Worm (Caenorhabditis elegans): ENCODE data around the gene nstp-9.

The nstp-9 gene

DNA sequence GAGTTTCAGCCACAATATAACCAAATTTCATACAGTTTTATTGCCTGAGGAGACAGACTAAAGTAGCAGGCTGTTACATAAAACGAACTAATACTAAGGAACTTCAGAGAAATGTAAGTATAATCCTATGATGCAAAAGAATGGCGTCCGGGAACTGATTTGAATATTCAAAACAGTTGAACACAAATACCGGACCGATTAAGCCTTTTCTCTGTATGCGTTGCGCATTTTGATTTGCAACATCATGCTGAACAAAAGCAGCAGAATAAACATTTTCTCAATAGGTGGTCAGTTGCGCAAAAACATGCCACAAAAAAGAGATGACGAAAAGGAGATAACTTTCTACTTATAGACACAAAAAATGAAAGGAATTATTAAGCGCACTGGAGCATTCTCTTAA, 4.5 kb upstream of the nstp-9 start:
- TF ChIP-seq ceh-39 (tag; optimal IDR thresholded peaks at IDR 0.05): no peak
- TF ChIP-seq nhr-2 (tag; optimal IDR thresholded peaks at IDR 0.05): no peak
- no peak for TF ChIP-seq sem-2 (GFP tag; optimal IDR thresholded peaks at IDR 0.05)
- no peak for TF ChIP-seq lsy-2 (tag; optimal IDR thresholded peaks at IDR 0.05)
- TF ChIP-seq nhr-28 (tag; optimal IDR thresholded peaks at IDR 0.05): no peak
- no peak for TF ChIP-seq unc-39 (tag; optimal IDR thresholded peaks at IDR 0.05)
- no peak for TF ChIP-seq tbx-8 (GFP tag; optimal IDR thresholded peaks at IDR 0.05)
- no peak for TF ChIP-seq drap-1 (GFP tag; optimal IDR thresholded peaks at IDR 0.05)
- no peak for TF ChIP-seq nhr-237 (tag; optimal IDR thresholded peaks at IDR 0.05)
- no peak for TF ChIP-seq lin-32 (GFP tag; optimal IDR thresholded peaks at IDR 0.05)
- TF ChIP-seq snpc-4 (tag; optimal IDR thresholded peaks at IDR 0.05): no peak
- TF ChIP-seq M03D4.4 (tag; optimal IDR thresholded peaks at IDR 0.05): no peak
- TF ChIP-seq mep-1 (tag; optimal IDR thresholded peaks at IDR 0.05): no peak

DNA sequence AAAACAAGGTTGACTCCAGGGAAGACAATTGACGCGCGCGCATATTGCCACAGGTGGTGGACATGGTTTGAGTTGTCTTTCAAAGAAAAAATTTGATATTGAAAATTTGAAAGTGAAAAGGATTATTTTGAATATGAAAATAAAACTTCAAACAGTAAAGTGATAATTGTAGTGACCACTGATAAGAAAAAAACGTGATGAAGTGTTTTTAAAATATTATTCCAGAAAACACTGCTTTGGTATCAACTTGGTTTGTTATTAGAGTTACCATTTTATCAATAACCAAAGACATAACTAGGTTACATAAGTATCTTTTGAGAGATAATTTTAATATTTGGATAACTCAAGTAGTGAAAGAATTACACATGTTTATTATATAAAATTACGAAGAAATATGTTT, 3.3 kb downstream of the nstp-9 start:
- TF ChIP-seq tbx-8 (GFP tag; optimal IDR thresholded peaks at IDR 0.05): no peak
- TF ChIP-seq nhr-2 (tag; optimal IDR thresholded peaks at IDR 0.05): no peak
- no peak for TF ChIP-seq pha-4 (tag; optimal IDR thresholded peaks at IDR 0.05)
- TF ChIP-seq lin-32 (GFP tag; optimal IDR thresholded peaks at IDR 0.05): no peak
- TF ChIP-seq ham-2 (GFP tag; optimal IDR thresholded peaks at IDR 0.05): no peak
- TF ChIP-seq bed-3 (GFP tag; optimal IDR thresholded peaks at IDR 0.05): no peak
- no peak for TF ChIP-seq lin-13 (tag; optimal IDR thresholded peaks at IDR 0.05)
- no peak for TF ChIP-seq mep-1 (tag; optimal IDR thresholded peaks at IDR 0.05)
- no peak for TF ChIP-seq elt-3 (tag; optimal IDR thresholded peaks at IDR 0.05)
- TF ChIP-seq elt-1 (tag; optimal IDR thresholded peaks at IDR 0.05; ENCODE audit: borderline replicate concordance, insufficient read depth): no peak
- TF ChIP-seq nhr-237 (tag; optimal IDR thresholded peaks at IDR 0.05): no peak
- no peak for TF ChIP-seq ces-1 (GFP tag; optimal IDR thresholded peaks at IDR 0.05)

DNA sequence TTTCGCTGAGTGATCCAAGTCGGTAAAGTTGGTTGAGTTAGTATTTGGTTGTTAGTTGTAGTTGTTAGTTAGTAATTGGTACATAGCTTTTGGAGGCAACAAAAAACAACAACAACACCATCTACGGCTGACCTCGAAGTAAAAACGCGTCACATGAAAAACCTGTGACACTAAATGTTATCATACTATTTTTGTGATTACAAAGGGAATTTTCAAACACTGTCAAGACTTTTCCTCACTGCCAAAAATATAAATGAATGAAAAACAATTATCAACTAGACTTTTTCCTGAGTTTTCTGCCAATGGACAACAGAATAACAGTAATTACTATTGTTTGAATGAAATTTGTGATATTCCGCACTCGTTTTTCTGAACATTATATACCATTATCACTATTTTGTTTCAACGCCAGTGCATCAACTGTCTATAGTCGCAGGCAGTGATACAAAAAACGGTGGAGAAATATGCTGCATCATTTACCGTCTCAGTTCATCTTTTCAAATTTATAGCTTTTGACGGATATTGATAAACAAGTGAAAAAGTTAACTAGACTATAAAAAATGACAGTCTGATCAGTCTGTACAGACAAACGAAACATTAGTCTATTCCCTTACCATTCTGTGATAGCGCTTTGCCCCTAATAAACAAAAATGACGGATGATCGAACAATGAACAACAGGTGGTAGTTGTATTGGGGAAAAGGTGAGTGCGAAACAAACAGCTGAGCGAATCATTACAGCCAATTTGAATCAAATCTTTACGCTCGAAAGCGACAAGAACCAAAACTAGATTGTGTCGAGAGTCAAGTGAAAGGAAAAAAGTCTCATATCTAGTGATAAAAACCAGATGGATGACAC, 4.9 kb downstream of the nstp-9 start:
- TF ChIP-seq zip-8 (tag; optimal IDR thresholded peaks at IDR 0.05): no peak
- no peak for TF ChIP-seq drap-1 (GFP tag; optimal IDR thresholded peaks at IDR 0.05)
- no peak for TF ChIP-seq pha-4 (tag; optimal IDR thresholded peaks at IDR 0.05)
- peak; percentile 43 for TF ChIP-seq hlh-1 (tag; optimal IDR thresholded peaks at IDR 0.05)

DNA sequence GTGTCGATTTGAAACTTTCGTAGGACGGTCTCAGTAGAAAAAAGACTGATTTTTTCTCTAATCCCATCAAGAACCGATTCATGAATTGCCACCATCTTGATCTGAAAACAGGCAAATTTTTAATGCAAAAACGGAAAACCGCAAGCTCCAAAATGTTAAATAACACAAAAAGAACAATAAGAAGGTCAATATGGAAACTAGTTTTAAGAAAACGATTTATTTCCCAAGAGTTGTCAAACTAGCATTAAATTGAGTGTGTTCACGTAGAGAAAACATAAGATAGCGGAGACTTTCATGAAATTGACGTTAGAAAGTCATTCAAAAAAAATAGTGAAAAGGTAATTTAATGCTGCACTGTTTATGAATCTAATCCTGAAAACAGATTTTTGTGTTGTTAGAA, 5.5 kb downstream of the nstp-9 start, which contains the start of gene F47B10.9:
TSS of gene F47B10.9 (minus strand) at position 101 of the 400 bp plus-strand sequence.
- TF ChIP-seq elt-3 (tag; optimal IDR thresholded peaks at IDR 0.05) (no peak), ham-2 (GFP tag; optimal IDR thresholded peaks at IDR 0.05) (no peak), nhr-76 (tag; optimal IDR thresholded peaks at IDR 0.05) (no peak)

DNA sequence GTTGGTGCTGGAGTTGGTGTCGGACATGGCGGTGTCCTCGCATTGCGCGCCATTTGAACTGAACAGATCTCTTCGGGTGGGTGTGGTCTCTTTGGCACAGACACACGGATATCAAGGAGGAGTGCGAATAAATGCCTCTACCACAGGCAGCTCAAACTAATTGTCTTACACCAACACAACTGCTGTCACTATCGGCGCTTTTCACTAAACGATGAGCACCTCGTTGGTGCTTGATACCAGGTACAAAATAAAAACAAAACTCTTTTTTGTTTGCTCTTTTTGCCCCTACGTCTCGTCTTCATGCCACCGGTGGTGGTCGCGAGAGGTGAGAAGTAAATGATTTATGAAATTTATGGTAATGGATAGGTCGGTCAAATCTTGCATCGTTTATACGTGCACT, 8.8 kb downstream of the nstp-9 start, which contains the start of gene F47B10.8:
TSS of gene F47B10.8 (minus strand) at position 101 of the 400 bp plus-strand sequence.
- TF ChIP-seq lin-32 (GFP tag; optimal IDR thresholded peaks at IDR 0.05) (no peak), blmp-1 (tag; optimal IDR thresholded peaks at IDR 0.05) (no peak), sptf-1 (tag; optimal IDR thresholded peaks at IDR 0.05) (no peak)

DNA sequence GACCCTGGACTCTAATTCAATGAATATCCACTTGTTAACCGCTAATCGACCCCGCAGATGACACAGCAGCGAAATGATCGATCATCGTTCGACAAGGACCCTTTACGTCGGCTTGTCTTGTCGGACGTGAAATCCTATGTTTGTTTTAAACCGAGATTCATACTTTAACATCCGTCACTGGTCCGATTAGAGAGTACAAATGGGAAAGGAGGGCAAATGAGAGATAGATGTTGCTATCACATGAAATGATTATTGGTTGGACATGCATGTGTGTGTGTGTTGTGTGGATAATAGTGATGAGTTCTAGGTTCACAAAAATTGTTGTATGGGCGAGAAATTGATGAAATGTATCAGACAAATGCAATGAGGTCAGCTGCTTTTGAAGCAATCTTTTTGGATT, 9.9 kb downstream of the nstp-9 start:
- no peak for TF ChIP-seq ham-2 (GFP tag; optimal IDR thresholded peaks at IDR 0.05)
- peak; percentile 55 for TF ChIP-seq unc-62 (GFP tag; optimal IDR thresholded peaks at IDR 0.05)
- peak; percentile 38 for TF ChIP-seq unc-120 (tag; optimal IDR thresholded peaks at IDR 0.05; ENCODE audit: poor library complexity, severe bottlenecking)

DNA sequence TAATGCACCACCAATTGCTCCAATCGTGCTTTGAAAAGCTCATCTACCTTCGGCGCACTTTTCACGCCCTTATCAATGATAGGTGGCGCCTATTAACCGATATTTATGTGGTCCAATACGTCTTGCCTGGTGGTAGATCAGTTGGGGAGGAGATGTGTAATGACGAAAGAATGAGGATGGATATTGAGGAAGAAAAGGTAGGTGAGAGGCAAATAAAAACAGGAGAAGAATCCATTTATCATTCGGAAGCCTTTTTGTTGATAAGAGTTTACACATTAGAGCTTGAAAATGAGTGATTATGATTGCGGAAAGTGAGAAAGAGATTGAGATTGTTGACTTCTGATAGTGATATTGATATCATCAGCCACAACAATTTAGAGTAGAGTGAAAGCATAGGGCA, 12.1 kb downstream of the nstp-9 start:
- TF ChIP-seq pha-4 (tag; optimal IDR thresholded peaks at IDR 0.05) (no peak), mab-5 (tag; optimal IDR thresholded peaks at IDR 0.05) (peak; percentile 7), unc-62 (GFP tag; optimal IDR thresholded peaks at IDR 0.05) (peak; percentile 53)

Data from whole organism, mixed stage, embryonic.